Worm (Caenorhabditis elegans) whole organism, midembryonic: Measurements from ENCODE around the gene atg-10.

Source experiments
- T22C8.4 ChIP-seq: fragments of 200-800 bp; sonication (Bioruptor generic); IDR thresholded peaks from 2 replicates; pipeline ENCODE4 v1.3.6; 2022; ENCODE audit warnings: missing genetic modification characterization, missing compliant biosample characterization
- cog-1 ChIP-seq: sonication (generic microtip); optimal IDR thresholded peaks from 2 replicates; lab custom pipeline; 2016; ENCODE audit warnings: missing genetic modification characterization, missing compliant biosample characterization
- flt-1 ChIP-seq: fragments of 200-800 bp; sonication (Bioruptor generic); IDR thresholded peaks from 2 replicates; pipeline ENCODE4 v1.3.6; 2022; ENCODE audit warnings: missing genetic modification characterization, missing compliant biosample characterization
- klf-2 ChIP-seq: fragments of 200-800 bp; sonication (Bioruptor generic); conservative IDR thresholded peaks from 2 replicates; pipeline ENCODE4 v1.3.6; 2022; ENCODE audit warnings: missing genetic modification reagents, missing genetic modification characterization, missing compliant biosample characterization
- med-1 ChIP-seq: sonication (generic microtip); optimal IDR thresholded peaks from 2 replicates; lab custom pipeline; 2017; ENCODE audit warnings: missing genetic modification characterization, mild to moderate bottlenecking, missing compliant biosample characterization, antibody characterized with exemption, missing genetic modification reagents; ENCODE audit not compliant: insufficient read depth
- ref-1 ChIP-seq: fragments of 200-800 bp; sonication (Bioruptor generic); conservative IDR thresholded peaks from 2 replicates; pipeline ENCODE4 v1.3.6; 2022; ENCODE audit warnings: missing genetic modification reagents, missing genetic modification characterization, missing compliant biosample characterization
- tab-1 ChIP-seq: fragments of 200-800 bp; sonication (Bioruptor generic); IDR thresholded peaks from 2 replicates; pipeline ENCODE4 v1.3.6; 2022; ENCODE audit warnings: missing genetic modification characterization, missing compliant biosample characterization
- ztf-23 ChIP-seq: fragments of 200-800 bp; sonication (Bioruptor generic); IDR thresholded peaks from 2 replicates; pipeline ENCODE4 v1.3.6; 2022; ENCODE audit warnings: missing genetic modification reagents, missing genetic modification characterization, missing compliant biosample characterization
- ztf-29 ChIP-seq: fragments of 200-800 bp; sonication (Bioruptor generic); IDR thresholded peaks from 2 replicates; pipeline ENCODE4 v1.3.6; 2022; ENCODE audit warnings: missing genetic modification reagents, missing genetic modification characterization, missing compliant biosample characterization

Gene atg-10

DNA sequence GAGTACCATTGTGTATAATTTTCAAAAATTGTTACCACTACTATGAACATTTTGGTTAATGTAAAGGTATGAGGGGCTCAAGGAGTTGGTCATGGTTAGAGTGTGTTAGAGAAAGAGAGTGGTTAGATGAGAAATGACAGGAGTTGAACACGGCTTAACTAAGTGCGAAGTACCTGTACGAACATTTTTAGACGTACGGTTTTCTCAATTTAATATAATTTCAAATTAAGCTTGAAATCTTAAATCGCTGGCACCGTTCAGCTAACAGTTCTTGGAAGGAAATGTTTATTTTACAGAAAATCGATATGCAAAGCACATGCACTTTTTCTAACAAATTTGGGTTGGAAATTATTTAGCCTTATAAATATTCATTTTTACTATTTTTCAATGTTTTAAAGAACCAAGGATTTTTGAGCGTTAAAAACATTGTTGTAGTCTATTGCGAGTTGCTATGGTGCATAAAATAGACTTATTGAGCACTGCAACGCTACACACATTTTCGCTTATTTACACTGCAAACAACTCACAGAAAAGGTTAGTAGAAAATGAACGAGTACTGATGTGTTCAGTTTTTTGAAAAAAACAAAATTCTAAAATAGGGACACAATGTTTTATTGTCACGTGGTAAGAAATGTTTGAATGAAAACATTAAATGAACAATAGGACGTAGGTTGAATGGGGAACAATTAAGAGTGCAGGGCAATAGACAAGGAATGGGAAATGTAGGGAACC, 42.9 kb downstream of the atg-10 start, which contains the start of gene sphk-1:
Gene sphk-1, minus strand, starts transcription at position 51 of the 732 bp plus-strand sequence.
- TF ChIP-seq T22C8.4 (no peak), cog-1 (tag; lab: Kevin White, UChicago) (no peak), flt-1 (no peak), med-1 (GFP tag; lab: Kevin White, UChicago) (no peak), ztf-23 (GFP tag; lab: Robert Waterston, UW) (no peak), ztf-29 (GFP tag; lab: Robert Waterston, UW) (no peak), klf-2 (GFP tag; lab: Robert Waterston, UW) (no peak), tab-1 (GFP tag; lab: Robert Waterston, UW) (no peak), ref-1 (GFP tag; lab: Robert Waterston, UW) (no peak)

- TF ChIP-seq med-1 (GFP tag; lab: Kevin White, UChicago) (no peak), ztf-23 (GFP tag; lab: Robert Waterston, UW) (no peak), ref-1 (GFP tag; lab: Robert Waterston, UW) (no peak), klf-2 (GFP tag; lab: Robert Waterston, UW) (no peak), ztf-29 (GFP tag; lab: Robert Waterston, UW) (no peak), T22C8.4 (no peak), cog-1 (tag; lab: Kevin White, UChicago) (no peak), flt-1 (no peak), tab-1 (GFP tag; lab: Robert Waterston, UW) (no peak)
Observed at ce11 chrII:8703729-8704128, 44.8 kb downstream of the atg-10 start, which contains the start of gene ceh-7. TSS of gene ceh-7 (minus strand) at chrII:8703829.

ce11 chrII:8704413-8704874, 45.5 kb downstream of the atg-10 start, which contains the start of gene prx-5:
TSS of gene prx-5 (plus strand) at chrII:8704824.
- no peak for TF ChIP-seq ztf-23 (GFP tag; lab: Robert Waterston, UW)
- no peak for TF ChIP-seq ztf-29 (GFP tag; lab: Robert Waterston, UW)
- TF ChIP-seq ref-1 (GFP tag; lab: Robert Waterston, UW), result no peak

DNA sequence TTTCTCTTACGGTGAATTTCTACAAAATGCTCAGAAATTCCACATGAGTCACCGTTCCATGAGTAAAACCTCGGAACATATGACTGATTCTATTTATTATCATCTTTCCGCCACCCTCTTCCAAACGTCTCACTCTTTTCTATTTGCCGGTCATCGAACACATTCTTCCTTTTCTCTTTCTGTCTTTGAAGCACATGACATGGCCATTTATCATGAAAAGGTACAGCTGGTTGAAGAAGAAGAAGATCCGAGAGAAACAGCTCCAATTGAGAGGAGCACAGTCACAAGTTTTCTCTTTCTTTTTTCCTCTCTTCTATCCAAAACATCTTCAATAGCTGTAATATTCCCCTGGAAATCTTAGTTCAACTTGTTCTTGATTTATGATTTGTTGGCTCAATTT, 48.1 kb downstream of the atg-10 start, which contains the start of gene cup-16:
Gene cup-16, plus strand, starts transcription at position 132 of the 400 bp plus-strand sequence.
- TF ChIP-seq med-1 (GFP tag; lab: Kevin White, UChicago), result no peak
